Fruit fly (Drosophila melanogaster) whole organism, wandering third instar larva: ENCODE results near the gene Prosbeta4.

ENCODE experiments used
- Abd-B ChIP-seq: fragments of >200 bp; optimal IDR thresholded peaks from 2 replicates; lab custom pipeline; 2017; ENCODE audit warnings: missing biosample characterization, missing genetic modification characterization
- CG9705 ChIP-seq: fragments of 200-800 bp; sonication (Bioruptor generic); optimal IDR thresholded peaks from 2 replicates; lab custom pipeline; 2018; ENCODE audit warnings: missing biosample characterization, mild to moderate bottlenecking, missing genetic modification characterization
- Dif ChIP-seq: fragments of 200-275, 200-300 bp; sonication (Bioruptor generic); optimal IDR thresholded peaks from 2 replicates; lab custom pipeline; 2018; ENCODE audit warnings: missing biosample characterization, missing genetic modification characterization; ENCODE audit not compliant: partially characterized antibody
- Hr83 ChIP-seq: fragments of 200-300 bp; sonication (Bioruptor generic); optimal IDR thresholded peaks from 2 replicates; lab custom pipeline; 2016; ENCODE audit warnings: missing biosample characterization, mild to moderate bottlenecking, missing genetic modification characterization, moderate library complexity; ENCODE audit not compliant: poor library complexity, severe bottlenecking
- Mio ChIP-seq: sonication (Bioruptor generic); optimal IDR thresholded peaks from 2 replicates; lab custom pipeline; 2016; ENCODE audit warnings: missing biosample characterization, missing genetic modification characterization
- Vsx2 ChIP-seq: fragments of 200-300, 225-300 bp; sonication (Bioruptor generic); optimal IDR thresholded peaks from 2 replicates; lab custom pipeline; 2018; ENCODE audit warnings: missing biosample characterization, missing genetic modification characterization; ENCODE audit not compliant: partially characterized antibody
- brk ChIP-seq: fragments of 200-800 bp; sonication (Bioruptor generic); optimal IDR thresholded peaks from 2 replicates; lab custom pipeline; 2016; ENCODE audit warnings: missing biosample characterization, mild to moderate bottlenecking, missing genetic modification characterization
- dsf ChIP-seq: sonication (Bioruptor generic); optimal IDR thresholded peaks from 2 replicates; lab custom pipeline; 2016; ENCODE audit warnings: missing biosample characterization, missing genetic modification characterization, borderline replicate concordance
- fru ChIP-seq: fragments of 200-800 bp; sonication (Bioruptor generic); optimal IDR thresholded peaks from 3 replicates; lab custom pipeline; 2016; ENCODE audit warnings: missing biosample characterization, mild to moderate bottlenecking, missing genetic modification characterization
- jim ChIP-seq: fragments of 175-275, 200-325 bp; sonication (Bioruptor generic); optimal IDR thresholded peaks from 2 replicates; lab custom pipeline; 2016; ENCODE audit warnings: missing biosample characterization, mild to moderate bottlenecking, missing genetic modification characterization
- lola ChIP-seq: fragments of >200 bp; optimal IDR thresholded peaks from 2 replicates; lab custom pipeline; 2017; ENCODE audit warnings: missing biosample characterization, missing genetic modification characterization
- pan ChIP-seq: fragments of >200 bp; optimal IDR thresholded peaks from 2 replicates; lab custom pipeline; 2017
- psq ChIP-seq: fragments of 200-800 bp; sonication (Bioruptor generic); optimal IDR thresholded peaks from 3 replicates; lab custom pipeline; 2017; ENCODE audit warnings: missing biosample characterization, mild to moderate bottlenecking, missing genetic modification characterization, moderate library complexity
- sage ChIP-seq: fragments of 200-800 bp; sonication (Bioruptor generic); optimal IDR thresholded peaks from 2 replicates; lab custom pipeline; 2016; ENCODE audit warnings: missing biosample characterization, mild to moderate bottlenecking, missing genetic modification characterization
- sv ChIP-seq: fragments of 200-800 bp; sonication (Bioruptor generic); optimal IDR thresholded peaks from 3 replicates; lab custom pipeline; 2016; ENCODE audit warnings: missing biosample characterization, missing genetic modification characterization
- tai ChIP-seq: sonication (Bioruptor generic); optimal IDR thresholded peaks from 2 replicates; lab custom pipeline; 2016; ENCODE audit warnings: missing biosample characterization, missing genetic modification characterization
- woc ChIP-seq: sonication (Bioruptor generic); optimal IDR thresholded peaks from 2 replicates; lab custom pipeline; 2016; ENCODE audit warnings: missing biosample characterization, mild to moderate bottlenecking, missing genetic modification characterization

Prosbeta4 gene

dm6 chr2L:16683958-16684877, 47.7 kb downstream of the Prosbeta4 start, which contains the start of gene CG31807 (continued):
- no peak for TF ChIP-seq Hr83 (GFP tag; lab: Kevin White, UChicago)
- no peak for TF ChIP-seq Dif (GFP tag; lab: Kevin White, UChicago)
- TF ChIP-seq pan (lab: Kevin White, UChicago), result no peak

DNA sequence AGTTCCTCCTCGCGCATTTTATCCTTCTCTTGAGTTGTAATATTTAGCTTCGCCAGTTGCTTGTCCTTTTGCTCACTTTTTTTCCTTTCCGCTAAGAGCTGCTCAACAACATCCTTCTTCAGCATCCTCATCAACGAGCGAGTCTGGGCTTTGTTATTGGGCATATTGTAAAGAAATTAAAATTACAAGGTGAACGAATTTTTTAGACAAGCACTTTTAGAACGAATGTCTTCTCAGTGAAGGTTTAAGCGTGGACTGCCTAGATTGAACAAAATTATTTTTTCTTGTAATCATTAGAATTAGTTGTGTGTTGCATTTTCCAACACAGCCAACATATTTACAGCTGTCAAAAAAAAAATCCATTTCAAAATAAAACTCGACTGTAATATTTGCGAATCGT, 49.7 kb downstream of the Prosbeta4 start, which contains the start of gene CG33552:
CG33552 (plus strand) TSS at position 301 of the 400 bp plus-strand sequence.
- TF ChIP-seq Hr83 (GFP tag; lab: Kevin White, UChicago) (no peak), sage (GFP tag; lab: Kevin White, UChicago) (no peak), Abd-B (no peak), brk (GFP tag; lab: Kevin White, UChicago) (no peak), Mio (no peak), lola (GFP tag; lab: Kevin White, UChicago) (no peak), psq (GFP tag; lab: Kevin White, UChicago) (no peak), CG9705 (GFP tag; lab: Kevin White, UChicago) (no peak), Vsx2 (GFP tag; lab: Kevin White, UChicago) (no peak), woc (no peak), tai (GFP tag; lab: Kevin White, UChicago) (no peak), sv (GFP tag; lab: Kevin White, UChicago) (no peak), Dif (GFP tag; lab: Kevin White, UChicago) (no peak), fru (GFP tag; lab: Kevin White, UChicago) (no peak), dsf (GFP tag; lab: Kevin White, UChicago) (no peak), pan (lab: Kevin White, UChicago) (no peak), jim (GFP tag; lab: Kevin White, UChicago) (no peak)
